Worm (Caenorhabditis elegans): ENCODE results near the gene C01C4.2.

The C01C4.2 gene

ce11 chrX:3759345-3759744 lies 44.4 kb downstream of the C01C4.2 start, which contains the start of gene T14G12.6:
T14G12.6 (minus strand) TSS chrX:3759445.
- TF ChIP-seq unc-62 (GFP tag; optimal IDR thresholded peaks at IDR 0.05): no peak

DNA sequence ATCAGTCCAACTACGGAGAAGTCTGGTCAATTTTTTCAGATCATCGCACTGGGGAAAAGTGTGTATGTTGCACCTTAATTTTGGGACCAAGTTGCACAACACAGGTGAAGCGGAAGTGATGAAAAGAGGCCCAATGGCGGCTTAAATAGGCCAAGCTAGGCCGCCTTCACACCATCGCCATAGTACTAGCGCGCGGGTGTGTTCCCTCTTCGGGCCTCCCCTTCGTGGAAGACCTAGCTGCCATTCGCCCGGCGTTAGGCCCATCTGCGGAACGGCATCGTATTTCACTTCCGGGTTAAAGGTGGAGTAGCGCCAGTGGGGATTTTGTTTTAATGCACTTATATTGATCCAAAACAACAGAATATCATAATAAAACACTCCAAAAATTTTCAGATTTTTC lies 44.9 kb downstream of the C01C4.2 start:
- no peak for TF ChIP-seq unc-62 (GFP tag; optimal IDR thresholded peaks at IDR 0.05)

- no peak for TF ChIP-seq unc-62 (GFP tag; optimal IDR thresholded peaks at IDR 0.05)
These were observed 47.5 kb downstream of the C01C4.2 start, which contains the start of gene T14G12.11 for ce11 chrX:3762410-3762809. T14G12.11 (minus strand) TSS chrX:3762547.

ce11 chrX:3764295-3764694 lies 49.4 kb downstream of the C01C4.2 start, which contains the start of gene F47B7.3:
F47B7.3 (minus strand) TSS chrX:3764395.
- TF ChIP-seq unc-62 (GFP tag; optimal IDR thresholded peaks at IDR 0.05): no peak

- TF ChIP-seq unc-62 (GFP tag; optimal IDR thresholded peaks at IDR 0.05): no peak
These were observed 51.7 kb downstream of the C01C4.2 start, which contains the start of gene F47B7.4 for ce11 chrX:3766552-3766951. F47B7.4 (minus strand) TSS chrX:3766652.
